Worm (Caenorhabditis elegans): ENCODE measurements around the gene C01G10.17.

Gene C01G10.17

DNA sequence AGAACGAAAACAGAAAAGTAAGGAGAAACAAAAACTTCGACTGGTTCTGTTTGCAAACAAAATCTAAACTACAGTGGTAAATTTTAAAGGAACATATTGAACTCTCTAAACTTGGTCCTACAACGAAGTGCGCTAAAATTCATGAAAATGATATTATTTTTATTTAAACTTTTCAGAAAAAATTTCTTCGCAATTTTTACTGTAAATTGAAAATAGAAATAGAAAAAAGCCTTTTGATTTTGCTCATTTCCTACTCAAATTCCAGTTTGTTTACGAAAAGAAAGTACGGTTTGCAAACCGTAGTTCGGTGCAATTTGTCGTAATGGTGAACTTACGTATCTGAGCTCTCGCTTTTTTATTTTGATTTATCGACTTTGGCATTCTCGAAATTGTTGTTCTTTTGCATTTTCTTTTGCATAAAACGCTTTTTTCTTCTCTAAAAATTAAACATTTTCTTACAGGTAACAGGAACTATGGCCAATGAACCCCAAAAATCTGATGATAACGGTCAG, 24.7 kb upstream of the C01G10.17 start, which contains the start of gene otub-1:
TSS of gene otub-1 (plus strand) at position 462 of the 512 bp plus-strand sequence.
- TF ChIP-seq nhr-41 (GFP tag; IDR thresholded peaks at IDR 0.05) = no peak
- no peak for TF ChIP-seq mxl-3 (GFP tag; optimal IDR thresholded peaks at IDR 0.05)
- TF ChIP-seq nhr-25 (tag; optimal IDR thresholded peaks at IDR 0.05; ENCODE audit: borderline replicate concordance, insufficient read depth) = no peak
- TF ChIP-seq daf-16 (GFP tag; optimal IDR thresholded peaks at IDR 0.05) = no peak
- TF ChIP-seq daf-16 (tag; optimal IDR thresholded peaks at IDR 0.05) = peak; percentile 1
- no peak for TF ChIP-seq madf-5 (GFP tag; IDR thresholded peaks at IDR 0.05)
- TF ChIP-seq unc-62 (GFP tag; optimal IDR thresholded peaks at IDR 0.05 in 1 of 2) = peak in 1 of 2 experiments; percentile 47
- TF ChIP-seq unc-62 (tag; optimal IDR thresholded peaks at IDR 0.05) = no peak
- no peak for TF ChIP-seq saeg-2 (GFP tag; IDR thresholded peaks at IDR 0.05)
- no peak for TF ChIP-seq pqm-1 (tag; optimal IDR thresholded peaks at IDR 0.05)
- TF ChIP-seq snpc-1.2 (GFP tag; IDR thresholded peaks at IDR 0.05) = no peak
- no peak for TF ChIP-seq ceh-62 (tag; optimal IDR thresholded peaks at IDR 0.05)
- TF ChIP-seq madf-9 (GFP tag; conservative IDR thresholded peaks at IDR 0.05) = no peak
- TF ChIP-seq rbr-2 (tag; optimal IDR thresholded peaks at IDR 0.05) = no peak
- TF ChIP-seq ctbp-1 (GFP tag; IDR thresholded peaks at IDR 0.05) = no peak
- no peak for TF ChIP-seq tra-1 (GFP tag; IDR thresholded peaks at IDR 0.05)
- no peak for TF ChIP-seq fos-1 (tag; optimal IDR thresholded peaks at IDR 0.05)
- TF ChIP-seq unc-130 (GFP tag; optimal IDR thresholded peaks at IDR 0.05) = peak; percentile 75
- no peak for TF ChIP-seq nhr-42 (GFP tag; IDR thresholded peaks at IDR 0.05)
- TF ChIP-seq hlh-11 (tag; optimal IDR thresholded peaks at IDR 0.05) = no peak
- no peak for TF ChIP-seq sdz-12 (GFP tag; optimal IDR thresholded peaks at IDR 0.05)
- no peak for TF ChIP-seq Y105C5A.15 (GFP tag; IDR thresholded peaks at IDR 0.05)
- TF ChIP-seq php-3 (GFP tag; IDR thresholded peaks at IDR 0.05) = no peak
- TF ChIP-seq aha-1 (tag) = peak; percentile 81
- TF ChIP-seq lin-13 (GFP tag; optimal IDR thresholded peaks at IDR 0.05) = no peak
- no peak for TF ChIP-seq daf-8 (GFP tag; IDR thresholded peaks at IDR 0.05)
- no peak for TF ChIP-seq snpc-4 (tag; optimal IDR thresholded peaks at IDR 0.05)
- no peak for TF ChIP-seq unc-39 (tag; optimal IDR thresholded peaks at IDR 0.05)
- no peak for TF ChIP-seq tag-97 (GFP tag; IDR thresholded peaks at IDR 0.05)

DNA sequence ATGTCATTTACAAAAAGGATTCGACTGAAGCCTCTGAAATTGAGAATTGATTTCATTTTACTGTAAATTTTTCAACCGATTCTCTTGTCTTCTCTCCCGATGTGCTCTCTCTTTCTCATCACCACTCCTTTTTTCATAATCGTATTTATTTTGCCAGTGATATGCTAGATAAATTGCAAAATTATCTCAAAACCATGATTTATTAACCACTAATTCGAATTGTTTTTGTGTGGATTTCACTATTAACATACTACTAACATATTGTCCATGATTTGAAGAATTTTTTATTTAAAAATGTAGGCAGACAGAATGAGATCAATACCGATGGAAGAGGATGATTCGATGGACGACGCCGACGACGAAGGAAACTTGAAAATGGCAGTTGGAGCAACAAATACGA, 23.4 kb upstream of the C01G10.17 start, which contains the start of gene C25D7.10:
TSS of gene C25D7.10 (plus strand) at position 301 of the 400 bp plus-strand sequence.
- TF ChIP-seq zfp-3 (GFP tag; conservative IDR thresholded peaks at IDR 0.05) (no peak), lin-38 (GFP tag; IDR thresholded peaks at IDR 0.05) (peak; percentile 27; the same call in 1 of the 2 replicates)

DNA sequence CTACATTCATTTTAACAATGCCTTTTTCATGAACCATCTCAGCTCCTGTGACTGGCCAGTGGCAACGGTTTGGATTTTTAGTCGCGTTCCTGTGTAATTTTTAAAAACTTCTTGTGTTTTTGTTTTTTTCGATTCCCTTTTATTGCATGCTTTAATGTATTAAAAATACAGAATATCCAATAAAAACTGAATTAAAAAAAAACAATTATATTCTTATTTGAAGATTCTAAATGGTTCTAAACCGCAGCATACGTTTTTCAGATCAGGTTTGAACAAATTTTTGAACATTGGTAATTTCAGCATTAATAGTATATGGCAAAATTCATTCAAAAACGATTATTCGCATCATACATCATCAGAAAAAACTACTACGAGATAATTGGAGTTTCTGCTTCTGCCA, 22.2 kb upstream of the C01G10.17 start, which contains the start of gene dnj-3:
TSS of gene dnj-3 (plus strand) at position 301 of the 400 bp plus-strand sequence.
- TF ChIP-seq F10B5.3 (tag; optimal IDR thresholded peaks at IDR 0.05) (no peak), nhr-25 (tag; optimal IDR thresholded peaks at IDR 0.05; ENCODE audit: borderline replicate concordance, insufficient read depth) (no peak)

DNA sequence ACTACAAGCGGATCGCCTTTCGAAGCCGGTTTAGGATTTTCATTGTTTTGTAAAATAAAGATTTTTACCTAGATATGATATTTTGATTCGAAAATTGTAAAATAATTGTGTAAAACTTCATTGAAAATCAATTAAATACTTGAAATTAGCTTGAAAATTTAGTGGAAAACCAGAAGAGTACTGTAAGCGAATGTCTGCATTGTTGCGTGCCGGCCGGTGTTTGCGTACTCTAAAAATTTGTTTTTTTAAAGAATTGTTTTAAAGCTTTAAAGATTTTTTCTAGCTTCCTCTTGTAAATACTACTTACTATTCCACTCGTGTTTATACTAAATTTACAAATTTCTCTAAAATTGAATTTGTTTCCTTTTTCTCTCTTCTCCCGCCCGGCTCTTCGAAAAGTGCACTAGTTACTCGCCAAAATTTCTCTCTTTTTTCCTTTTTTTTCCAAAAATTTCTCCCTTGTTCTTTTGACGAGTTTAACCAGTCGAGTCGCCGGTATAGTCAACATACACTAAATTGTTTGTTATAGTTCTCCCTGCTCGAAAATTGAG, 21.0 kb upstream of the C01G10.17 start:
- TF ChIP-seq lsy-2 (tag; optimal IDR thresholded peaks at IDR 0.05) (peak in 1 of 2 experiments; percentile 61), T26A8.4 (GFP tag; IDR thresholded peaks at IDR 0.05) (no peak), fkh-10 (GFP tag; optimal IDR thresholded peaks at IDR 0.05) (peak; percentile 14)
